Fruit fly (Drosophila melanogaster) whole organism, embryonic: ENCODE results near the gene CG12147.
A peak's percentile ranks its signal among the peaks of the same experiment; 100 is the strongest.

Experiments
- Blimp-1 ChIP-seq: fragments of 200-800 bp; sonication (Bioruptor generic); optimal IDR thresholded peaks from 3 replicates; lab custom pipeline; 2018; ENCODE audit warnings: missing biosample characterization, missing genetic modification characterization, mild to moderate bottlenecking, moderate library complexity, missing genetic modification reagents
- CG10321 ChIP-seq: fragments of 200-800 bp; sonication (Bioruptor generic); IDR thresholded peaks from 2 replicates; pipeline ENCODE4 v1.3.6; 2022; ENCODE audit warnings: missing biosample characterization, missing genetic modification characterization
- CG11247 ChIP-seq: fragments of 200-800 bp; sonication (Bioruptor generic); IDR thresholded peaks from 2 replicates; pipeline ENCODE4 v1.3.6; 2022; ENCODE audit warnings: missing biosample characterization, missing genetic modification characterization
- CG14710 ChIP-seq: fragments of 200-800 bp; sonication (Bioruptor generic); optimal IDR thresholded peaks from 3 replicates; lab custom pipeline; 2019; ENCODE audit warnings: missing biosample characterization, mild to moderate bottlenecking, missing genetic modification characterization, moderate library complexity
- CG14860 ChIP-seq: fragments of 200-800 bp; sonication (Bioruptor generic); IDR thresholded peaks from 3 replicates; pipeline ENCODE4 v1.3.6; 2022; ENCODE audit warnings: missing biosample characterization, missing genetic modification characterization; ENCODE audit not compliant: partially characterized antibody
- CG17359 ChIP-seq: fragments of 200-800 bp; sonication (Bioruptor generic); optimal IDR thresholded peaks from 3 replicates; lab custom pipeline; 2018; ENCODE audit warnings: missing biosample characterization, mild to moderate bottlenecking, missing genetic modification characterization, moderate library complexity
- CG43689 ChIP-seq: fragments of 200-800 bp; sonication (Bioruptor generic); IDR thresholded peaks from 2 replicates; pipeline ENCODE4 v1.3.6; 2022; ENCODE audit warnings: missing biosample characterization, missing genetic modification characterization
- CG4617 ChIP-seq: fragments of 200-800 bp; sonication (Bioruptor generic); optimal IDR thresholded peaks from 3 replicates; lab custom pipeline; 2016; ENCODE audit warnings: missing biosample characterization, missing genetic modification characterization, borderline replicate concordance
- CG6765 ChIP-seq: fragments of 200-800 bp; sonication (Bioruptor generic); optimal IDR thresholded peaks from 3 replicates; lab custom pipeline; 2017; ENCODE audit warnings: missing biosample characterization, mild to moderate bottlenecking, missing genetic modification characterization
- CG9609 ChIP-seq: fragments of 200-800 bp; sonication (Bioruptor generic); optimal IDR thresholded peaks from 3 replicates; lab custom pipeline; 2016; ENCODE audit warnings: missing biosample characterization, missing genetic modification characterization
- CG9876 ChIP-seq: fragments of 200-800 bp; sonication (Bioruptor generic); optimal IDR thresholded peaks from 2 replicates; lab custom pipeline; 2016; ENCODE audit warnings: missing biosample characterization, missing genetic modification characterization
- Chrac-16 ChIP-seq: fragments of 200-800 bp; sonication (Bioruptor generic); optimal IDR thresholded peaks from 3 replicates; lab custom pipeline; 2016; ENCODE audit warnings: missing biosample characterization, missing genetic modification characterization
- D ChIP-seq, 2 experiments: fragments of 200-800 bp in 1 of 2; fragments of >200 bp in 1 of 2; sonication (Bioruptor generic) in 1 of 2; optimal IDR thresholded peaks; 2 replicates in 1 of 2; 3 replicates in 1 of 2; lab custom pipeline; 2017; ENCODE audit warnings: mild to moderate bottlenecking in 1 of 2, missing biosample characterization in 1 of 2, missing genetic modification characterization in 1 of 2, missing genetic modification reagents in 1 of 2
- D19B ChIP-seq: fragments of 200-800 bp; sonication (Bioruptor generic); optimal IDR thresholded peaks from 2 replicates; lab custom pipeline; 2017; ENCODE audit warnings: missing biosample characterization, mild to moderate bottlenecking, missing genetic modification characterization
- Dbx ChIP-seq: fragments of 200-800 bp; sonication (Bioruptor generic); IDR thresholded peaks from 3 replicates; pipeline ENCODE4 v1.3.6; 2022; ENCODE audit warnings: missing biosample characterization, missing genetic modification characterization
- Dek ChIP-seq: fragments of 200-800 bp; sonication (Bioruptor generic); optimal IDR thresholded peaks from 3 replicates; lab custom pipeline; 2019; ENCODE audit warnings: missing biosample characterization, mild to moderate bottlenecking, missing genetic modification characterization, moderate library complexity
- Ets65A ChIP-seq: fragments of 200-800 bp; sonication (Bioruptor generic); peaks from one replicate; lab custom pipeline; 2016; ENCODE audit warnings: missing biosample characterization, missing genetic modification characterization
- Fer2 ChIP-seq: fragments of 200-800 bp; sonication (Bioruptor generic); optimal IDR thresholded peaks from 2 replicates; lab custom pipeline; 2018; ENCODE audit warnings: missing biosample characterization, mild to moderate bottlenecking, missing genetic modification characterization, moderate library complexity
- HmgZ ChIP-seq: fragments of 200-800 bp; sonication (Bioruptor generic); optimal IDR thresholded peaks from 2 replicates; lab custom pipeline; 2018; ENCODE audit warnings: missing biosample characterization, mild to moderate bottlenecking, missing genetic modification characterization
- Hr39 ChIP-seq: fragments of >200 bp; optimal IDR thresholded peaks from 2 replicates; lab custom pipeline; 2017
- Hr51 ChIP-seq, 2 experiments: fragments of 200-800 bp; sonication (Bioruptor generic); optimal IDR thresholded peaks; 2 replicates in 1 of 2; 3 replicates in 1 of 2; lab custom pipeline; 2016 to 2018; ENCODE audit warnings: missing biosample characterization in 2 of 2, missing genetic modification characterization in 2 of 2, mild to moderate bottlenecking in 1 of 2, moderate library complexity in 1 of 2
- Lpt ChIP-seq: fragments of >200 bp; optimal IDR thresholded peaks from 2 replicates; lab custom pipeline; 2018; ENCODE audit warnings: missing biosample characterization, missing genetic modification characterization
- MESR4 ChIP-seq: fragments of 200-800 bp; sonication (Bioruptor generic); optimal IDR thresholded peaks from 2 replicates; lab custom pipeline; 2018; ENCODE audit warnings: missing biosample characterization, mild to moderate bottlenecking, missing genetic modification characterization, moderate library complexity
- Mrtf ChIP-seq: fragments of 200-800 bp; sonication (Bioruptor generic); IDR thresholded peaks from 3 replicates; pipeline ENCODE4 v1.3.6; 2022; ENCODE audit warnings: missing biosample characterization, missing genetic modification characterization
- Nf-YC ChIP-seq: fragments of 200-800 bp; optimal IDR thresholded peaks from 3 replicates; lab custom pipeline; 2019; ENCODE audit warnings: missing biosample characterization, mild to moderate bottlenecking, missing genetic modification characterization, moderate library complexity
- PHDP ChIP-seq: fragments of 200-800 bp; sonication (Bioruptor generic); optimal IDR thresholded peaks from 3 replicates; lab custom pipeline; 2018; ENCODE audit warnings: missing biosample characterization, mild to moderate bottlenecking, missing genetic modification characterization, moderate library complexity
- Six4 ChIP-seq: fragments of 200-800 bp; sonication (Bioruptor generic); optimal IDR thresholded peaks from 2 replicates; lab custom pipeline; 2016; ENCODE audit warnings: missing biosample characterization, missing genetic modification characterization
- Sox102F ChIP-seq: fragments of 200-800 bp; sonication (Bioruptor generic); optimal IDR thresholded peaks from 2 replicates; lab custom pipeline; 2018; ENCODE audit warnings: missing biosample characterization, mild to moderate bottlenecking, missing genetic modification characterization, moderate library complexity
- Vsx1 ChIP-seq: fragments of 200-800 bp; sonication (Bioruptor generic); optimal IDR thresholded peaks from 2 replicates; lab custom pipeline; 2017; ENCODE audit warnings: missing biosample characterization, mild to moderate bottlenecking, missing genetic modification characterization, missing genetic modification reagents
- ap ChIP-seq: fragments of 200-800 bp; sonication (Bioruptor generic); IDR thresholded peaks from 2 replicates; pipeline ENCODE4 v1.3.6; 2022; ENCODE audit warnings: missing biosample characterization, missing genetic modification characterization
- bab2 ChIP-seq: fragments of 200-800 bp; sonication (Bioruptor generic); optimal IDR thresholded peaks from 2 replicates; lab custom pipeline; 2016; ENCODE audit warnings: missing biosample characterization, missing genetic modification characterization
- bsh ChIP-seq, 2 experiments: fragments of 200-800 bp; sonication (Bioruptor generic); optimal IDR thresholded peaks; 2 replicates each; lab custom pipeline; 2017 to 2018; ENCODE audit warnings: mild to moderate bottlenecking in 2 of 2, missing biosample characterization in 2 of 2, missing genetic modification characterization in 2 of 2, moderate library complexity in 1 of 2
- crp ChIP-seq, 2 experiments: fragments of 200-800 bp; sonication (Bioruptor generic); optimal IDR thresholded peaks; 2 replicates in 1 of 2; 3 replicates in 1 of 2; lab custom pipeline; 2017; ENCODE audit warnings: missing biosample characterization in 2 of 2, missing genetic modification characterization in 2 of 2, mild to moderate bottlenecking in 1 of 2, moderate library complexity in 1 of 2
- ftz-f1 ChIP-seq: fragments of 200-800 bp; sonication (Bioruptor generic); optimal IDR thresholded peaks from 2 replicates; lab custom pipeline; 2016; ENCODE audit warnings: missing biosample characterization, missing genetic modification characterization
- gfzf ChIP-seq: fragments of 200-800 bp; sonication (Bioruptor generic); optimal IDR thresholded peaks from 2 replicates; lab custom pipeline; 2016; ENCODE audit warnings: missing biosample characterization, mild to moderate bottlenecking, missing genetic modification characterization, moderate library complexity
- hb ChIP-seq: fragments of 200-800 bp; sonication (Bioruptor generic); IDR thresholded peaks from 3 replicates; pipeline ENCODE4 v1.3.6; 2022; ENCODE audit warnings: missing biosample characterization, missing genetic modification characterization; ENCODE audit not compliant: partially characterized antibody
- lab ChIP-seq: fragments of 200-800 bp; sonication (Bioruptor generic); optimal IDR thresholded peaks from 3 replicates; lab custom pipeline; 2017; ENCODE audit warnings: missing biosample characterization, missing genetic modification characterization, mild to moderate bottlenecking, moderate library complexity, missing genetic modification reagents
- luna ChIP-seq: fragments of 200-800 bp; sonication (Bioruptor generic); optimal IDR thresholded peaks from 2 replicates; lab custom pipeline; 2016; ENCODE audit warnings: missing biosample characterization, missing genetic modification characterization
- nmo ChIP-seq: fragments of 200-800 bp; sonication (Bioruptor generic); optimal IDR thresholded peaks from 2 replicates; lab custom pipeline; 2018; ENCODE audit warnings: missing biosample characterization, mild to moderate bottlenecking, missing genetic modification characterization, moderate library complexity
- phol ChIP-seq: fragments of 200-800 bp; sonication (Bioruptor generic); optimal IDR thresholded peaks from 3 replicates; lab custom pipeline; 2018; ENCODE audit warnings: missing biosample characterization, mild to moderate bottlenecking, missing genetic modification characterization, moderate library complexity
- scrt ChIP-seq: fragments of 200-800 bp; sonication (Bioruptor generic); optimal IDR thresholded peaks from 2 replicates; lab custom pipeline; 2018; ENCODE audit warnings: missing biosample characterization, mild to moderate bottlenecking, missing genetic modification characterization, moderate library complexity
- sens ChIP-seq: fragments of 200-800 bp; sonication (Bioruptor generic); peaks from one replicate; lab custom pipeline; 2016; ENCODE audit warnings: missing biosample characterization, missing genetic modification characterization
- sqz ChIP-seq: fragments of 200-800 bp; sonication (Bioruptor generic); optimal IDR thresholded peaks from 3 replicates; lab custom pipeline; 2018; ENCODE audit warnings: missing biosample characterization, mild to moderate bottlenecking, missing genetic modification characterization
- ssp ChIP-seq: fragments of 200-800 bp; sonication (Bioruptor generic); IDR thresholded peaks from 2 replicates; pipeline ENCODE4 v1.3.6; 2022; ENCODE audit warnings: missing biosample characterization, missing genetic modification characterization
- stwl ChIP-seq: fragments of 200-800 bp; sonication (Bioruptor generic); optimal IDR thresholded peaks from 3 replicates; lab custom pipeline; 2018; ENCODE audit warnings: missing biosample characterization, mild to moderate bottlenecking, missing genetic modification characterization, moderate library complexity
- toy ChIP-seq: fragments of 200-800 bp; sonication (Bioruptor generic); IDR thresholded peaks from 2 replicates; pipeline ENCODE4 v1.3.6; 2022; ENCODE audit warnings: missing biosample characterization, missing genetic modification characterization
- tup ChIP-seq: fragments of 200-800 bp; sonication (Bioruptor generic); optimal IDR thresholded peaks from 2 replicates; lab custom pipeline; 2016; ENCODE audit warnings: missing biosample characterization, mild to moderate bottlenecking, missing genetic modification characterization, moderate library complexity
- vfl ChIP-seq: fragments of 200-800 bp; sonication (Bioruptor generic); optimal IDR thresholded peaks from 2 replicates; lab custom pipeline; 2016; ENCODE audit warnings: missing biosample characterization, missing genetic modification characterization

Gene CG12147

DNA sequence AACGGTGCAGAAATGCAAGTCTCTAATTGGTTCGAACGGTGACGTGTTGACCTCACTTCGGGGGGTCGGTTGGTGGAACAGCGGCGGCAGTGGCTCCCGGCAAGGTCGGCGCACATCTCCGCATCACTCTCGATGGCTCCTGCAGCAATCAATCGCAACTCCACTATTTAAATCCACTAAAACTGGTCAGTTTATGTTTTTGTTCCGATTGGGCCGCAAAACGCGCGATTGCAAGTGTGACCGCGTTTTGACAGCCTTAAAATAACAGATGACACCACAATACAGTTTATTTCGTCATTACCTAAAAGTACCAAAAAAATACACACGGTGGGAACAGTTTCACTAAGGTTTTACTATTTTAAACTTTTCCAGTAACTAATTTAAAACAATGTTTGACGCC, 37.4 kb upstream of the CG12147 start, which contains the start of gene PEK (continued):
- TF ChIP-seq HmgZ (tag; lab: Kevin White, UChicago) (peak; percentile 24), Hr39 (no peak), crp (GFP tag; optimal IDR thresholded peaks at IDR 0.05; lab: Kevin White, UChicago) (peak in 1 of 2 experiments; percentile 61), stwl (tag; lab: Kevin White, UChicago) (peak; percentile 60), nmo (GFP tag; lab: Kevin White, UChicago) (peak; percentile 7), toy (no peak), CG14710 (tag; lab: Kevin White, UChicago) (peak; percentile 42), gfzf (peak; percentile 87), Vsx1 (GFP tag; lab: Kevin White, UChicago) (no peak), CG9876 (GFP tag; lab: Kevin White, UChicago) (no peak), phol (tag; lab: Kevin White, UChicago) (peak; percentile 8), MESR4 (GFP tag; lab: Kevin White, UChicago) (peak; percentile 44), bab2 (GFP tag; lab: Kevin White, UChicago) (no peak), Nf-YC (tag; lab: Kevin White, UChicago) (peak; percentile 76), Hr51 (GFP tag; optimal IDR thresholded peaks at IDR 0.05; lab: Kevin White, UChicago) (no peak), CG14860 (no peak), CG4617 (GFP tag; lab: Kevin White, UChicago) (peak; percentile 67), CG43689 (GFP tag; lab: Robert Waterston, UW) (no peak), Fer2 (no peak)

DNA sequence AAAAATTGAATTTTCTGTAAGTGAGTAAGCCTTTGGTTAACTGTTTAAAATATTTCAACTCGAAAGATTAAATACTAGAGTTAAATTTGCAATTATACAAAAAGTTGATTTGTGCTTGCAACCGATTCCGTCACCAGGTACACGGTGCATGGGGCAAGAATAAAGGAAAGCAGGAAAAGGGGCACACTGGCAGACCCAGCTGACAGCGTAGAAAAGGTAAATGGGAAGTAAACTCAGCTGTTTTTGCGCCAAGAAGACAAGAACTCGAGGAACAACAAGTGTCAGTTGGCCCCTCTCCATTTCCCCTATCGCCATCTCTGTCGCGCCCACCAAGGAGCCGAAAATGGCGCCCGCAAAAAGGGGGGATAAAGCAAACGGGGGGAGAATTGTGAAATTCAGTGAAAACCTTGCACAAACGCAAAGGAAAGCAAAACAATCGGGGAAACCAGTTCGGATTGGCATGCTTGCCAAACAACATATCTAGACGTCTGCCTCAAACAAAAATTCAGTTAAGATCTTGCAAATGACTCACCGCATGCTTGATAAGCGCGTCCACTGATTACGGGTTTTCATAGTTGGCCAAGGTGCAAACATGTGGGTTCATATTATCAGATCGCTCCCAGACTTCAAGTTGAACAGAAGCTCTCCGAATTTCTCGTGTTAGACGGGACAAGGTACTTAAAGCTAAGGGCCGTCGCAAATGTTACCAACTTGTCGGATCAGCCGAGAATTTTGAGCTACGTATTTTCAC, 36.3 kb upstream of the CG12147 start:
- no peak for TF ChIP-seq CG6765
- TF ChIP-seq ssp (GFP tag; lab: Robert Waterston, UW), result no peak
- no peak for TF ChIP-seq Dek (tag; lab: Kevin White, UChicago)
- TF ChIP-seq CG17359 (tag; lab: Kevin White, UChicago), result no peak
- TF ChIP-seq CG11247, result no peak
- TF ChIP-seq Vsx1 (GFP tag; lab: Kevin White, UChicago), result no peak
- no peak for TF ChIP-seq Lpt (GFP tag; lab: Kevin White, UChicago)
- TF ChIP-seq Six4 (GFP tag; lab: Kevin White, UChicago), result no peak
- TF ChIP-seq Blimp-1 (GFP tag; lab: Kevin White, UChicago), result no peak
- TF ChIP-seq PHDP (tag; lab: Kevin White, UChicago), result no peak
- TF ChIP-seq ap, result no peak
- TF ChIP-seq bsh (GFP tag; optimal IDR thresholded peaks at IDR 0.05; lab: Kevin White, UChicago), result no peak
- no peak for TF ChIP-seq Chrac-16 (GFP tag; lab: Kevin White, UChicago)
- no peak for TF ChIP-seq lab
- no peak for TF ChIP-seq luna
- no peak for TF ChIP-seq hb
- TF ChIP-seq Ets65A (GFP tag; lab: Kevin White, UChicago), result no peak
- no peak for TF ChIP-seq D19B (GFP tag; lab: Kevin White, UChicago)
- no peak for TF ChIP-seq Sox102F (GFP tag; lab: Kevin White, UChicago)
- TF ChIP-seq Dbx (GFP tag; lab: Robert Waterston, UW), result no peak
- no peak for TF ChIP-seq tup (GFP tag; lab: Kevin White, UChicago)
- TF ChIP-seq CG10321 (GFP tag; lab: Robert Waterston, UW), result no peak
- peak; percentile 49 for TF ChIP-seq sens
- no peak for TF ChIP-seq Mrtf (GFP tag; lab: Robert Waterston, UW)
- TF ChIP-seq ftz-f1 (GFP tag; lab: Kevin White, UChicago), result no peak
- TF ChIP-seq scrt (GFP tag; lab: Kevin White, UChicago), result peak; percentile 98
- TF ChIP-seq sqz (GFP tag; lab: Kevin White, UChicago), result no peak
- no peak for TF ChIP-seq CG9609 (GFP tag; lab: Kevin White, UChicago)
- TF ChIP-seq D (optimal IDR thresholded peaks at IDR 0.05; lab: Kevin White, UChicago), result no peak
- no peak for TF ChIP-seq D (GFP tag; optimal IDR thresholded peaks at IDR 0.05; lab: Kevin White, UChicago)
- TF ChIP-seq vfl (GFP tag; lab: Kevin White, UChicago), result no peak
